Worm (Caenorhabditis elegans): ENCODE measurements around the gene pnp-1.

Gene pnp-1

DNA sequence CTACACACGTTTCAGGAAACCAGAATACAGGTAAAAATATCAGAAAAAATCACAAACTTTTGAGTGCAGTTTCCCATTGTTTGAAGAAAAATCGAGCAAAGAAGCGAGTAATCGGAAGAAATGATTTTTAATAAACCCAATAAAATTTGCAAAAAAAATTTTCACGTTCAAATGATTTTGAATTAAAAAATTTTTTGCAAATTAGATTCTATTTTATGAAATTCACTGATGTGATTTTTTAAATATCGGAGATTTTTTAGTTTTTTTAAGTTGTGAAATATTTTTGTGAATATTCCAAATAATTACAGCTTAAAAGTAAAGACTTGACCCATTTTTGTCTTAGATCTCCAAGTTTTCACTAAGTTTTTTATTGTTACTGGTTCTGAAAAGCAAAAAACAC lies at the start of gene pnp-1:
Gene pnp-1 (minus strand): TSS at position 101 of the 400 bp plus-strand sequence.
- TF ChIP-seq W03F9.2 (tag; optimal IDR thresholded peaks at IDR 0.05) (no peak), dao-5 (tag; optimal IDR thresholded peaks at IDR 0.05) (no peak), him-1 (tag; optimal IDR thresholded peaks at IDR 0.05) (no peak)

DNA sequence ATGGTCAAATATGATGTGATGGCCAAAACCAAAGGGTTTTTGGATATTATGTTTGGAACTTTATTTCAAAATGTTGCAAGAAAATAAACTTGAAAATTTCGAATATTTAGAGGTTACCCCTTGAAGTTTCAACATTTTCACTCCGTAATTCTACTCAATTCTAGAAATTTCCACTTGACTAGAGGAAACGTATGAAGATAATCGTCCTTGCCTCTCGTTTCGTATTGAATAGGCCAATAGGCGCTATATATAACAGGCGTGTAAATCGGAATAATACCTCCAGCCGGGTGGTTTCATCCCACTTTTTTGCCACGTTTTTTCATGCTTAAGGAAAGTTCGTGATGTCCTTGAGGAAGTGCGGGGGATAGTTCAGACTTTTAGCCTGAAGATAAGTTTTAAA lies 45.2 kb upstream of the pnp-1 start:
- TF ChIP-seq him-1 (tag; optimal IDR thresholded peaks at IDR 0.05) (no peak), dao-5 (tag; optimal IDR thresholded peaks at IDR 0.05) (no peak), W03F9.2 (tag; optimal IDR thresholded peaks at IDR 0.05) (no peak)

DNA sequence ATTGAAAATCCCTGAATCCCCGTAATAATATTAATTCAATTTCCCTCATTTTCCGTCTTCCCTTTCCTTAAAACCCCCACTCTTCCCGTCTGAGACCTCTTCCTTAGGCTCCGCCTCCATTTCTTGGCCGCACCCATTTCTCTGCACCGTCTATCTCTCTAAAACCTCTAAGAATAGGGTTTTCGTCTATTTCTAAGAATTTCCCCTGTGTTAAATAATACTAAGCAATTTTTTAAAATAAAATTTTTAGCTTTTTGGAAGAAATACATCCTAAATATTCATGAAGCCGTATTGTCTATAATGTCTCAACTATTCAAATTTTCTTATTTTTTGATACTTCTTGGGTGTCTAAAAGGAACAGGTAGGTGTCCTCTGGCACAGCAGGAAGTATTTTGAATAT lies 41.4 kb upstream of the pnp-1 start, which contains the start of gene cdh-8:
Gene cdh-8 (plus strand): TSS at position 301 of the 400 bp plus-strand sequence.
- TF ChIP-seq W03F9.2 (tag; optimal IDR thresholded peaks at IDR 0.05) (no peak), dao-5 (tag; optimal IDR thresholded peaks at IDR 0.05) (no peak), him-1 (tag; optimal IDR thresholded peaks at IDR 0.05) (no peak)

DNA sequence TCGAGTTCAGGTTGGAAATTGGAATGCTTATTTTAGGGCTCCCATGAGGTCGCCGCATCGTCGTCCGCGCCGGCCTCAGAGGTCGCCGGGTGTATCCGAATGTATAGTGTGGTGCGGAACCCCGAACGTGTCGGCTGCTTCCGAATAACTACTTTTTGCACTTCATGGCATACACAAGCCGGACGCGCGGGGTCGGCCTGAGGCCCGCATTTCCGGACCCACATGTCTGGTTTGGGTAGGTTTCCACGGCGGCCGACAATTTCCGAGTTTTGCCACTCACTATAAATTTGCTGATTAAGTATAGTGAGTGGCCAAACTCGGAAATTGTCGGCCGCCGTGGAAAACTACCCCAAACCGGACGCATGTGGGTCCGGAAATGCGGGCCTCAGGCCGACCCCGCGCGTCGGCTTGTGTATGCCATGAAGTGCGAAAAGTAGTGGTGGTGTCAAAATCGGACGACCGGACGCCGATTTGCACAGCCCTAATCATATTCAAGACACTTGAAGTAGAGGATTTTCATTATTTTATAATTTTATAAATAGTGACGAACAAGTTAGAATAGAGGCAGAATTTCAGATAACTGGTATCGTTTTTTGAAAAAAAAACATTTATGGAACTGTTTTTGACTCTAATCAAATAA lies 40.2 kb upstream of the pnp-1 start:
- TF ChIP-seq dao-5 (tag; optimal IDR thresholded peaks at IDR 0.05) (no peak), W03F9.2 (tag; optimal IDR thresholded peaks at IDR 0.05) (no peak), him-1 (tag; optimal IDR thresholded peaks at IDR 0.05) (no peak)

DNA sequence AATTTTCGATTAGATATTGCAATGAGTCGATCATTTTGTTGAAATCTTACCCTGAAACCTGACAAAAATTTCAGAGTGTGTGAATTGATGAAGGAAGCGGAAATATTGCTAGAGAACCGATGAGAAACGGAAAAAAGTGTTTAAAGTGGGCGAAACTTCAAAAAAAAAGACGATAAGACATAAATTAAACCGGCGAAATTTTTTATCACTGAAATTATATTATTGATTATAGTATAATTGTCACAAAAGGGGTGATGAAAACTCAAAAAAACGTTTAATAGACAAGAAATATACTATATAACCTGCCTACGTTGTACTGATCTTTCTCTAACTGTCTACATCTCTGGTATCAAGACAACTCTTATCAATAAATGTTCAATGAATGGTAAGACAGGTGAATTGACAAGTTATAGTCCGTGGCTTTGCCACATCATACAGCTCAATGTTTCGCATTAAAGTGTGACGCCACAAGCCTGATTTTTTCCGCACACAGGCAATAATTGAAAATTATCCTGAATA lies 39.1 kb upstream of the pnp-1 start, which contains the start of gene pxmp-4:
Gene pxmp-4 (minus strand): TSS at position 51 of the 519 bp plus-strand sequence.
- TF ChIP-seq him-1 (tag; optimal IDR thresholded peaks at IDR 0.05) (no peak), W03F9.2 (tag; optimal IDR thresholded peaks at IDR 0.05) (peak; percentile 41), dao-5 (tag; optimal IDR thresholded peaks at IDR 0.05) (no peak)

DNA sequence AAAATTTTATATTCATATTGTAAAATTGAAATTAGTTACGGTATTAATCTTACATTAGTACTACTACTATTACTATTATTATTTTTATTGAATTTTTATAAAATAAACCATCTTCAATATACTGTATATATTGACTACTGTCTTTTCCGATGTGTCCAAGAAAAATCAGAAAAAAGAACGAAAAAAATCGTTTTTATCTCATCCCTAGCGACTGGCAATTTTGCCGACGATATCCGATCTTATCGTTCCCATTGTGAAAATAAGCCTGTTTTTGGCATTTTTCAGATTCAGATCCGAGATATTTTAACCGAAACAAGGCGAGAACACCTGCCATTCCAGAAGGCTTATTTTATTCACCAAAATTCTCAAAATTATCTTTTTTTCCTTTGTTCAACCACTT lies 32.4 kb upstream of the pnp-1 start, which contains the start of gene F18F11.4:
Gene F18F11.4 (plus strand): TSS at position 301 of the 400 bp plus-strand sequence.
- TF ChIP-seq W03F9.2 (tag; optimal IDR thresholded peaks at IDR 0.05) (no peak), him-1 (tag; optimal IDR thresholded peaks at IDR 0.05) (no peak), dao-5 (tag; optimal IDR thresholded peaks at IDR 0.05) (no peak)

DNA sequence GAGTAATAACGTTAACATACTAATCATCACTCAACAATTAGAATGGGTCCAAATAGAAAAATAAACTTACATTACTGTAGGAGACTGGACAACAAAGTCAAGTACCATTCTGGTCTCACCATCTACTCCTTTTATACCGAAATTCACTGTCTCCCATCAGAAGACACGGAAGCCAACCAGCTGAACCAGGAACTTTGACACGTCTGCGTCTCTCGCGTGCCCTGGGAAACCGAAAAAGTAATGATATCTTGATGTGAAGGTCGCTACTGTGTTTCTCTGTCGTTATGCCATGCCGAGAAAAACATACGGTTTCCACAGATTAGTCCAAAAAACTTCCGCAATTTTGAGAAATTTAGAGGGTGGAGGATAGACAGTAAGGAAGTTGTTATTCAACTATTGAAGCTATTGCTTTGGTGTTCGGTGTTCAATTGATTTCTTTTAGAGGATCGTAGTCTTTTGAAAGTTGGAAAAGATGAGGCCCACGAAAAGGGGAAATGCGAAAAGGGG lies 28.5 kb upstream of the pnp-1 start, which contains the start of gene col-101:
Gene col-101 (minus strand): TSS at position 457 of the 507 bp plus-strand sequence.
- no peak for TF ChIP-seq W03F9.2 (tag; optimal IDR thresholded peaks at IDR 0.05)

DNA sequence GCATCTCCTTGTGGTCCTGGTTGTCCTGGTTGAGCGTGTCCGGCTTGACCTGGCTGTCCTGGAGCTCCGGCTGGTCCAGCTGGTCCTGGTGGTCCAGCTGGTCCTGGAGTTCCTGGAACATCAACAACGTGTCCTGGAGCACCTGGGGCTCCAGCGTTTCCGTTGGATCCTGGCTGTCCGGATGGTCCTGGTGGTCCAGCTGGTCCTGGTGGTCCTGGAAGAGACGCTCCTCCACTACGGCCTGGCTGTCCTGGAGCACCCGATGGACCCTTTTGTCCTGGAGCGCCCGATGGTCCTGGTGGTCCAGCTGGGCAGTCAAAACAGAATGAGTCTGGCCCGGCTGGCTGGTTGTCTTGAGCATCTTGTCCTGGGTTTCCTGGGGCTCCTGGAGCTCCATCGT lies 27.5 kb upstream of the pnp-1 start:
- no peak for TF ChIP-seq W03F9.2 (tag; optimal IDR thresholded peaks at IDR 0.05)
- no peak for TF ChIP-seq him-1 (tag; optimal IDR thresholded peaks at IDR 0.05)
- TF ChIP-seq dao-5 (tag; optimal IDR thresholded peaks at IDR 0.05) = no peak

DNA sequence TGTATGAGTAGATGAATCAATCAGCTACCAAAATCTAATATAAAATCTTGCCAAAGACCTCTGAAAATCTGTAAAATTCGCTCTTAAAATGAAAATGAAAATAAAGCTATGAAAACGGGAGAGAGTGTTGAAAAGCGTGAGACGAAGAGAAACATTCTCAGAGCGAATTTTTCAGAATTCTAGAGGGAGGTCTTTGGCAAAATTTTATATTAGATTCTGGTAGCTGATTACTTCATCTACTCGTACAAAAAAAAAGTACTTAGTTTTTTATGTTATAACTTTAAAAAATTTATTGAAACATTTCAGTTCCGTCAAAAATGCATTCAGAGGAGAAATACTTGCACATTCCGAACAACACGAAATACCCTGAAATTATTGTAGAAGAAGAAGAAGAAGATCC lies 26.7 kb upstream of the pnp-1 start, which contains the start of gene drl-1:
Gene drl-1 (plus strand): TSS at position 301 of the 400 bp plus-strand sequence.
- TF ChIP-seq dao-5 (tag; optimal IDR thresholded peaks at IDR 0.05) (no peak), him-1 (tag; optimal IDR thresholded peaks at IDR 0.05) (no peak), W03F9.2 (tag; optimal IDR thresholded peaks at IDR 0.05) (no peak)

DNA sequence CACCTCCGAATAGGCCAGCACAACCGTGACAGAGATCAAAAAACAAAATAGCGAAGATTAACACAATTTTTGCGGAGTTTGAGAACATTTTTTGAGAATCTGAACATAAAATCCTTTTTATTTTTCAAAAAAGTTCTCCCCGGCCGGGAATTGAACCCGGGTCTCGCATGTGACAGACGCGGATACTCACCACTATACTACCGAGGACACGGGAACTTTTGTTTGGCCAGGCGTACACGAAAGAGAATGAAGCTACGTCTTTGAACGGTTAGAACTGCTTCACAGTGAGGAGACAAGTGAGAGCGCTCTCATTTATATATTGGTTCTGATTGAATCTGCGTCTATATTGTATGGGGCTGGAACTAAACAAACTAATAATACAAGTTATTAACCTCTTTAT lies 24.4 kb upstream of the pnp-1 start, which contains the start of gene grl-26:
Gene grl-26 (minus strand): TSS at position 318 of the 400 bp plus-strand sequence.
- peak; percentile 47 for TF ChIP-seq W03F9.2 (tag; optimal IDR thresholded peaks at IDR 0.05)
- no peak for TF ChIP-seq him-1 (tag; optimal IDR thresholded peaks at IDR 0.05)
- TF ChIP-seq dao-5 (tag; optimal IDR thresholded peaks at IDR 0.05) = peak; percentile 81

DNA sequence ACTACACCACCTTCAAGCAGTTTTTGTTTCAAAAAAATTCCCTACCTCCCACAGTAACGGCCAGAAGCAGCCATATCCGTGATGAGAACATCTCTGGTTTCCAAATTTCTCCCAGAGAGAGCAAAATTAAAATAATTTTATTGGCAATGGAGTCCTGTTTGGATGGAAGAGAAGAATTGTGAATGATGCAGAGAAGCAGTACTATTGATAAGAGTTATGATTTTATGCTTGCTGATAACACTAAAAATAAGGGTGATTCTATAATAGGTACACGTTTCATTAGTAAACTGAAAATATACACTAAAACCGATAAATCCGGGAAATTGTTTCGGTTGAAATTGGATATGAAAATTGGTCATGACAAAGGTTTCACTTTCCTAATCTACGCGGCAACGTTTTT lies 22.3 kb upstream of the pnp-1 start, which contains the start of gene dsc-4:
Gene dsc-4 (minus strand): TSS at position 165 of the 400 bp plus-strand sequence.
- no peak for TF ChIP-seq W03F9.2 (tag; optimal IDR thresholded peaks at IDR 0.05)
- TF ChIP-seq dao-5 (tag; optimal IDR thresholded peaks at IDR 0.05) = no peak
- TF ChIP-seq him-1 (tag; optimal IDR thresholded peaks at IDR 0.05) = no peak

DNA sequence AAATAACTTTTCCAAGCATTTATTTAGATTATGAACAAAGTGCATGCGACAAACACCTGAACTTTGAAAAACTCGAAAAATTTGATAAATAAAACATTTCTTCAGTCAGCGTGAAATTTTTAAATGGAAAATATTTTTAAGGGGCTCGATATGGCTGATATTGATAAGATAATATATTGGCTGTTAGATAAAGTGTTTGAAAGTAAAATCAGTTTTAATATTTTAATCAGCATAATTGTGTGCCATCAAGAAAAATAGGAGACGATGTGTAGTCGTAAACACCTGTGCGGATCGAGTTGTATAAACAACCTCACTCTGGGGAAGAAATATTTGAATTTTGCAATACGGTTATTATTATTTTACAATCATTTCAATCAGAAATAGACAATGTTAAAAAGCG lies 21.6 kb upstream of the pnp-1 start:
- TF ChIP-seq W03F9.2 (tag; optimal IDR thresholded peaks at IDR 0.05) (no peak), him-1 (tag; optimal IDR thresholded peaks at IDR 0.05) (no peak), dao-5 (tag; optimal IDR thresholded peaks at IDR 0.05) (no peak)

DNA sequence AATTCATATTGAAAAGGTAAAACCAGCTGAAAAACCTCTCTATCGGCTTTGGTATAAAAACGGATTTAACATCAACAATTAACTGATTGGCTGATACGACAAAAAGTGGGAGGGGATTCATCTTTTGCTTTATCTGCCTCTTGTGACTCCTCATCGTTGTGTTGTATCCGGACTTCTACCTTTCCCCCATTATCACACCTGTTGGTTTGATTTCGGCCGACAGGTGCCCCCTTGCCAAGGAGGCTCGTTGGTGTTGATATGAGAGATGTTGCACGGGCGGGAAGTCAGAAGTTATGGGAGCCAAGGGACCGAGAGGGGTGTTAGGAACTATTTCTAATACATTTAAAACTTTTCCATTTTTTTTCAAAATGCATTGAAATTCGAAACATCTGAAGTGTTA lies 16.4 kb upstream of the pnp-1 start:
- TF ChIP-seq him-1 (tag; optimal IDR thresholded peaks at IDR 0.05) (no peak), dao-5 (tag; optimal IDR thresholded peaks at IDR 0.05) (no peak)

DNA sequence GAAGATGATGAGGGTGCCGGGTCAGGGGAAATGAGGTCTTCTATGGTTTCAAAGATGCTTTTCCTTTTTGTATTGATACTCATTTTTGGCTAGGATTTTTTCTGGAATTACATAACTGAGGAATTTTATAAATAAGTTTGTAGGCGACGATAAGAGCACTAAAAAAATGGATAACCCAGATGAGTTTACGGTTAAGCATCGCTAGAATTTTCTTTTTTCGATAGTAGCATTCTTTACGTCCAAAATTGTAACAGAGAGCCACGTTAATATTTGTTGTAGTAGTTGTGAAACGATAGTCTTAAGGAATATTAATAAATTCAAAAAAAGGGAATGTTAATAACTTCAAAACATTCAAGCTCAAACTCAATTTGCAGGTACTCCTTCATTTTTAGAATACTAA lies 15.5 kb upstream of the pnp-1 start, which contains the start of gene snai-1:
Gene snai-1 (minus strand): TSS at position 101 of the 400 bp plus-strand sequence.
- TF ChIP-seq W03F9.2 (tag; optimal IDR thresholded peaks at IDR 0.05) (no peak), him-1 (tag; optimal IDR thresholded peaks at IDR 0.05) (no peak), dao-5 (tag; optimal IDR thresholded peaks at IDR 0.05) (no peak)
